Fruit fly (Drosophila melanogaster): ENCODE results near the gene CG42784.

DNA sequence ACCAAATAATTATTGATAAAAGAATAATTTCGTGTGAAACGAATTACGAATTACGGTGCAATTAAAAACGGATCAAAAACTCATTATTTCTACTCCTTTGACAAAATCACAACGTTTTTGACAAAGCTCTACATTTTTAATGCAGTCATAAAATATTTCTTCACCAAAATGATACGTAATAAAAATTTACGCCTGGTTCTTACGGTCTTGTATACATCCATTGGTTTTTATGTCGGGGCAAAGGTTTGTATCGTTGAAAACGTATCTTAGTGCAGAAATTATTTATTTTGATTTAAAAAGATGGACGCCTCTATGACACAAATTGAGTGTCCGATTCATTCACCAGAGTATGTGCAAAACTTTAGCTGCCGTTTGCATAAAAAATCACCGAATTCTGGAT is 116.6 kb downstream of the CG42784 start, which contains the start of gene CG33644:
- TF ChIP-seq pan (optimal IDR thresholded peaks at IDR 0.05) (no peak), EcR (GFP tag; optimal IDR thresholded peaks at IDR 0.05) (no peak), Dll (optimal IDR thresholded peaks at IDR 0.05) (no peak), usp (GFP tag; optimal IDR thresholded peaks at IDR 0.05) (no peak)
